Fruit fly (Drosophila melanogaster) whole organism, embryonic: ENCODE results near the gene CG3726.

Source experiments
- CG10959 ChIP-seq: fragments of 200-800 bp; sonication (Bioruptor generic); IDR thresholded peaks from 2 replicates; pipeline ENCODE4 v1.3.6; 2022; ENCODE audit warnings: missing biosample characterization, missing genetic modification characterization
- CG10979 ChIP-seq: fragments of 200-800 bp; sonication (Bioruptor generic); optimal IDR thresholded peaks from 2 replicates; lab custom pipeline; 2018; ENCODE audit warnings: missing biosample characterization, mild to moderate bottlenecking, missing genetic modification characterization, moderate library complexity
- CG11695 ChIP-seq: fragments of 200-800 bp; sonication (Bioruptor generic); IDR thresholded peaks from 3 replicates; pipeline ENCODE4 v1.3.6; 2022; ENCODE audit warnings: missing biosample characterization, missing genetic modification characterization
- CG14050 ChIP-seq: fragments of 200-800 bp; sonication (Bioruptor generic); IDR thresholded peaks from 3 replicates; pipeline ENCODE4 v1.3.6; 2022; ENCODE audit warnings: missing biosample characterization, missing genetic modification characterization
- CG14667 ChIP-seq: fragments of 200-800 bp; sonication (Bioruptor generic); IDR thresholded peaks from 2 replicates; pipeline ENCODE4 v1.3.6; 2022; ENCODE audit warnings: missing biosample characterization, missing genetic modification characterization
- CG14710 ChIP-seq: fragments of 200-800 bp; sonication (Bioruptor generic); optimal IDR thresholded peaks from 3 replicates; lab custom pipeline; 2019; ENCODE audit warnings: missing biosample characterization, mild to moderate bottlenecking, missing genetic modification characterization, moderate library complexity
- CG14965 ChIP-seq: fragments of 200-800 bp; sonication (Bioruptor generic); optimal IDR thresholded peaks from 2 replicates; lab custom pipeline; 2016; ENCODE audit warnings: missing biosample characterization, missing genetic modification characterization, borderline replicate concordance
- CG15601 ChIP-seq: fragments of 200-800 bp; sonication (Bioruptor generic); optimal IDR thresholded peaks from 3 replicates; lab custom pipeline; 2019; ENCODE audit warnings: missing biosample characterization, mild to moderate bottlenecking, missing genetic modification characterization, moderate library complexity
- CG16863 ChIP-seq: fragments of 200-800 bp; sonication (Bioruptor generic); optimal IDR thresholded peaks from 3 replicates; lab custom pipeline; 2016; ENCODE audit warnings: missing biosample characterization, missing genetic modification characterization
- CG2129 ChIP-seq: fragments of 200-800 bp; sonication (Bioruptor generic); IDR thresholded peaks from 2 replicates; pipeline ENCODE4 v1.3.6; 2022; ENCODE audit warnings: missing biosample characterization, missing genetic modification characterization; ENCODE audit not compliant: partially characterized antibody
- CG2889 ChIP-seq: fragments of 200-800 bp; sonication (Bioruptor generic); IDR thresholded peaks from 3 replicates; pipeline ENCODE4 v1.3.6; 2022; ENCODE audit warnings: missing biosample characterization, missing genetic modification characterization
- CG31224 ChIP-seq: fragments of 200-800 bp; sonication (Bioruptor generic); IDR thresholded peaks from 2 replicates; pipeline ENCODE4 v1.3.6; 2022; ENCODE audit warnings: missing biosample characterization, missing genetic modification characterization
- CG31365 ChIP-seq: fragments of 200-800 bp; sonication (Bioruptor generic); optimal IDR thresholded peaks from 2 replicates; lab custom pipeline; 2018; ENCODE audit warnings: missing biosample characterization, mild to moderate bottlenecking, missing genetic modification characterization
- CG34376 ChIP-seq: fragments of 200-800 bp; sonication (Bioruptor generic); optimal IDR thresholded peaks from 2 replicates; lab custom pipeline; 2018; ENCODE audit warnings: missing biosample characterization, mild to moderate bottlenecking, missing genetic modification characterization
- CG3995 ChIP-seq: fragments of 200-800 bp; sonication (Bioruptor generic); optimal IDR thresholded peaks from 3 replicates; lab custom pipeline; 2016; ENCODE audit warnings: missing biosample characterization, missing genetic modification characterization
- CG4730 ChIP-seq: fragments of 200-800 bp; sonication (Bioruptor generic); IDR thresholded peaks from 2 replicates; pipeline ENCODE4 v1.3.6; 2022; ENCODE audit warnings: missing biosample characterization, missing genetic modification characterization
- CG7839 ChIP-seq: fragments of 200-800 bp; sonication (Bioruptor generic); optimal IDR thresholded peaks from 3 replicates; lab custom pipeline; 2018; ENCODE audit warnings: missing biosample characterization, mild to moderate bottlenecking, missing genetic modification characterization, moderate library complexity
- CHES-1-like ChIP-seq: fragments of 200-800 bp; sonication (Bioruptor generic); optimal IDR thresholded peaks from 2 replicates; lab custom pipeline; 2016; ENCODE audit warnings: missing biosample characterization, missing genetic modification characterization
- Deaf1 ChIP-seq: fragments of 200-800 bp; optimal IDR thresholded peaks from 3 replicates; lab custom pipeline; 2019; ENCODE audit warnings: missing biosample characterization, mild to moderate bottlenecking, missing genetic modification characterization, moderate library complexity
- Dll ChIP-seq: fragments of 200-800 bp; sonication (Bioruptor generic); IDR thresholded peaks from 4 replicates; pipeline ENCODE4 v1.3.6; 2022; ENCODE audit warnings: missing biosample characterization, missing genetic modification characterization; ENCODE audit not compliant: partially characterized antibody
- Gsc ChIP-seq: fragments of 200-800 bp; sonication (Bioruptor generic); IDR thresholded peaks from 2 replicates; pipeline ENCODE4 v1.3.6; 2022; ENCODE audit warnings: missing biosample characterization, missing genetic modification characterization
- HLH3B ChIP-seq: fragments of 200-800 bp; sonication (Bioruptor generic); IDR thresholded peaks from 2 replicates; pipeline ENCODE4 v1.3.6; 2022; ENCODE audit warnings: missing biosample characterization, missing genetic modification characterization
- HLH54F ChIP-seq: fragments of 200-800 bp; sonication (Bioruptor generic); optimal IDR thresholded peaks from 3 replicates; lab custom pipeline; 2016; ENCODE audit warnings: missing biosample characterization, missing genetic modification characterization
- Hand ChIP-seq: fragments of 200-800 bp; sonication (Bioruptor generic); optimal IDR thresholded peaks from 2 replicates; lab custom pipeline; 2017; ENCODE audit warnings: mild to moderate bottlenecking, missing biosample characterization, missing genetic modification reagents, missing genetic modification characterization
- Hmr ChIP-seq: fragments of 200-800 bp; sonication (Bioruptor generic); optimal IDR thresholded peaks from 3 replicates; lab custom pipeline; 2017; ENCODE audit warnings: mild to moderate bottlenecking, missing biosample characterization, missing genetic modification reagents, missing genetic modification characterization
- Mad ChIP-seq: fragments of 200-800 bp; sonication (Bioruptor generic); optimal IDR thresholded peaks from 2 replicates; lab custom pipeline; 2016; ENCODE audit warnings: missing biosample characterization, missing genetic modification characterization
- Mes4 ChIP-seq: fragments of 200-800 bp; sonication (Bioruptor generic); optimal IDR thresholded peaks from 2 replicates; lab custom pipeline; 2016; ENCODE audit warnings: missing biosample characterization, missing genetic modification characterization
- Nf-YA ChIP-seq: fragments of 200-800 bp; sonication (Bioruptor generic); IDR thresholded peaks from 2 replicates; pipeline ENCODE4 v1.3.6; 2022; ENCODE audit warnings: missing biosample characterization, missing genetic modification characterization
- Scr ChIP-seq: fragments of 200-800 bp; sonication (Bioruptor generic); IDR thresholded peaks from 2 replicates; pipeline ENCODE4 v1.3.6; 2022; ENCODE audit warnings: missing biosample characterization, missing genetic modification characterization; ENCODE audit not compliant: partially characterized antibody
- Spps ChIP-seq: fragments of 200-800 bp; sonication (Bioruptor generic); optimal IDR thresholded peaks from 2 replicates; lab custom pipeline; 2018; ENCODE audit warnings: missing biosample characterization, mild to moderate bottlenecking, missing genetic modification characterization
- bab2 ChIP-seq: fragments of 200-800 bp; sonication (Bioruptor generic); optimal IDR thresholded peaks from 2 replicates; lab custom pipeline; 2016; ENCODE audit warnings: missing biosample characterization, missing genetic modification characterization
- bowl ChIP-seq: fragments of 200-800 bp; sonication (Bioruptor generic); IDR thresholded peaks from 2 replicates; pipeline ENCODE4 v1.3.6; 2022; ENCODE audit warnings: missing biosample characterization, missing genetic modification characterization
- chn ChIP-seq: fragments of 200-800 bp; sonication (Bioruptor generic); optimal IDR thresholded peaks from 2 replicates; lab custom pipeline; 2016; ENCODE audit warnings: missing biosample characterization, missing genetic modification characterization
- dimm ChIP-seq: fragments of 200-800 bp; sonication (Bioruptor generic); IDR thresholded peaks from 2 replicates; pipeline ENCODE4 v1.3.6; 2022; ENCODE audit warnings: missing biosample characterization, missing genetic modification characterization
- dysf ChIP-seq: fragments of 200-800 bp; sonication (Bioruptor generic); IDR thresholded peaks from 3 replicates; pipeline ENCODE4 v1.3.6; 2022; ENCODE audit warnings: missing biosample characterization, missing genetic modification characterization
- eyg ChIP-seq: fragments of 200-800 bp; sonication (Bioruptor generic); optimal IDR thresholded peaks from 3 replicates; lab custom pipeline; 2016; ENCODE audit warnings: missing biosample characterization, missing genetic modification characterization
- ftz-f1 ChIP-seq: fragments of 200-800 bp; sonication (Bioruptor generic); optimal IDR thresholded peaks from 2 replicates; lab custom pipeline; 2016; ENCODE audit warnings: missing biosample characterization, missing genetic modification characterization
- gfzf ChIP-seq: fragments of 200-800 bp; sonication (Bioruptor generic); optimal IDR thresholded peaks from 2 replicates; lab custom pipeline; 2016; ENCODE audit warnings: missing biosample characterization, mild to moderate bottlenecking, missing genetic modification characterization, moderate library complexity
- h ChIP-seq: fragments of >200 bp; optimal IDR thresholded peaks from 2 replicates; lab custom pipeline; 2017
- ham ChIP-seq: fragments of 200-800 bp; sonication (Bioruptor generic); IDR thresholded peaks from 2 replicates; pipeline ENCODE4 v1.3.6; 2022; ENCODE audit warnings: missing biosample characterization, missing genetic modification characterization
- hb ChIP-seq: fragments of 200-800 bp; sonication (Bioruptor generic); IDR thresholded peaks from 3 replicates; pipeline ENCODE4 v1.3.6; 2022; ENCODE audit warnings: missing biosample characterization, missing genetic modification characterization; ENCODE audit not compliant: partially characterized antibody
- her ChIP-seq: fragments of 200-800 bp; sonication (Bioruptor generic); optimal IDR thresholded peaks from 2 replicates; lab custom pipeline; 2016; ENCODE audit warnings: missing biosample characterization, missing genetic modification characterization
- jing ChIP-seq: fragments of 200-800 bp; sonication (Bioruptor generic); optimal IDR thresholded peaks from 2 replicates; lab custom pipeline; 2018; ENCODE audit warnings: missing biosample characterization, mild to moderate bottlenecking, missing genetic modification characterization
- luna ChIP-seq: fragments of 200-800 bp; sonication (Bioruptor generic); optimal IDR thresholded peaks from 2 replicates; lab custom pipeline; 2016; ENCODE audit warnings: missing biosample characterization, missing genetic modification characterization
- nerfin-1 ChIP-seq: fragments of 200-800 bp; sonication (Bioruptor generic); optimal IDR thresholded peaks from 3 replicates; lab custom pipeline; 2019; ENCODE audit warnings: missing biosample characterization, mild to moderate bottlenecking, missing genetic modification characterization, moderate library complexity
- pb ChIP-seq: fragments of 200-800 bp; sonication (Bioruptor generic); optimal IDR thresholded peaks from 3 replicates; lab custom pipeline; 2016; ENCODE audit warnings: missing biosample characterization, missing genetic modification characterization
- pita ChIP-seq: fragments of 200-800 bp; sonication (Bioruptor generic); optimal IDR thresholded peaks from 2 replicates; lab custom pipeline; 2017; ENCODE audit warnings: missing biosample characterization, mild to moderate bottlenecking, missing genetic modification characterization
- slbo ChIP-seq: fragments of 200-800 bp; sonication (Bioruptor generic); IDR thresholded peaks from 2 replicates; pipeline ENCODE4 v1.3.6; 2022; ENCODE audit warnings: missing biosample characterization, missing genetic modification characterization
- sr ChIP-seq: fragments of 200-800 bp; sonication (Bioruptor generic); IDR thresholded peaks from 3 replicates; pipeline ENCODE4 v1.3.6; 2022; ENCODE audit warnings: missing biosample characterization, missing genetic modification characterization
- stc ChIP-seq: fragments of 200-800 bp; sonication (Bioruptor generic); IDR thresholded peaks from 2 replicates; pipeline ENCODE4 v1.3.6; 2022; ENCODE audit warnings: missing biosample characterization, missing genetic modification characterization
- tgo ChIP-seq: fragments of 200-800 bp; sonication (Bioruptor generic); IDR thresholded peaks from 3 replicates; pipeline ENCODE4 v1.3.6; 2022; ENCODE audit warnings: missing biosample characterization, missing genetic modification characterization
- trem ChIP-seq: fragments of 200-800 bp; optimal IDR thresholded peaks from 3 replicates; lab custom pipeline; 2019; ENCODE audit warnings: missing biosample characterization, mild to moderate bottlenecking, missing genetic modification characterization, moderate library complexity

The CG3726 gene

DNA sequence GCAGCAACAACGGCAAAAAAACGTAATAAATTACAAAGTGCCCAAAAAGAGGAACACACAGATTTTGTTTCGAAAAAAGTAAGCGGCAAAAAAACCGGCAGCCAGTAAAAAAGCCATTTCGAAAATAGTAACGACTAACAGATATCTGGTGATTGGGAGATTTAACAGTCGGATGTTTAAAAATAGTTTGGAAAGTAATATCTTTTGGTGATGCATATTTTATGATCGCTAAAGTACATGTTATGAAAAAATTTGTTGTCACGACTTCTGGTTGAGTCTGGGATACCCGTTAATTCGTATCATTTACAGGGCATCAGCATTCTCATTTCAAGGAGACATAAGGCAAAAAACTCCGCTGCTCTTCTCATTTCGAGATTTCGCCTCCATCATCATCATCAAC is 6.2 kb downstream of the CG3726 start (continued):
- TF ChIP-seq jing (GFP tag; lab: Kevin White, UChicago) (no peak), chn (GFP tag; lab: Kevin White, UChicago) (no peak), CG2129 (GFP tag; lab: Robert Waterston, UW) (no peak), CG7839 (peak; percentile 48), CG14710 (tag; lab: Kevin White, UChicago) (no peak), Deaf1 (no peak), CG2889 (GFP tag; lab: Robert Waterston, UW) (no peak), eyg (no peak), hb (GFP tag; lab: Robert Waterston, UW) (peak; percentile 44; the same call in 1 of the 3 replicates), CHES-1-like (GFP tag; lab: Kevin White, UChicago) (no peak), CG14667 (GFP tag; lab: Robert Waterston, UW) (no peak), bowl (GFP tag; lab: Robert Waterston, UW) (no peak), CG31365 (tag; lab: Kevin White, UChicago) (no peak), HLH54F (GFP tag; lab: Kevin White, UChicago) (no peak), CG14965 (GFP tag; lab: Kevin White, UChicago) (no peak), CG15601 (no peak), pita (GFP tag; lab: Kevin White, UChicago) (no peak), h (lab: Kevin White, UChicago) (no peak), sr (GFP tag; lab: Robert Waterston, UW) (no peak), ham (GFP tag; lab: Robert Waterston, UW) (no peak), Hmr (GFP tag; lab: Kevin White, UChicago) (peak; percentile 17), CG4730 (GFP tag; lab: Robert Waterston, UW) (no peak), Mad (GFP tag; lab: Kevin White, UChicago) (no peak), HLH3B (GFP tag; lab: Robert Waterston, UW) (peak; percentile 42; the same call in 1 of the 2 replicates), Gsc (GFP tag; lab: Robert Waterston, UW) (no peak), Hand (GFP tag; lab: Kevin White, UChicago) (no peak), Spps (tag; lab: Kevin White, UChicago) (no peak), CG31224 (GFP tag; lab: Robert Waterston, UW) (no peak), CG11695 (GFP tag; lab: Robert Waterston, UW) (0 out of 3 replicates have a peak, but pooled peaks have one; percentile 15), luna (GFP tag; lab: Kevin White, UChicago) (no peak), pb (GFP tag; lab: Kevin White, UChicago) (no peak), gfzf (no peak), CG14050 (GFP tag; lab: Robert Waterston, UW) (no peak; the same call in 2 of the 3 replicates), nerfin-1 (tag; lab: Kevin White, UChicago) (no peak), Dll (no peak), Mes4 (no peak), tgo (GFP tag; lab: Robert Waterston, UW) (peak; percentile 38; the same call in 2 of the 3 replicates), stc (GFP tag; lab: Robert Waterston, UW) (no peak), dimm (GFP tag; lab: Robert Waterston, UW) (no peak), CG34376 (GFP tag; lab: Kevin White, UChicago) (no peak), Nf-YA (GFP tag; lab: Robert Waterston, UW) (no peak), ftz-f1 (no peak), CG16863 (no peak), trem (tag; lab: Kevin White, UChicago) (no peak), bab2 (GFP tag; lab: Kevin White, UChicago) (no peak), slbo (GFP tag; lab: Robert Waterston, UW) (peak; percentile 55), dysf (GFP tag; lab: Robert Waterston, UW) (0 out of 3 replicates have a peak, but pooled peaks have one; percentile 10), Scr (peak; percentile 27; the same call in 1 of the 2 replicates), her (GFP tag; lab: Kevin White, UChicago) (no peak), CG3995 (no peak), CG10979 (tag; lab: Kevin White, UChicago) (peak; percentile 10), CG10959 (GFP tag; lab: Robert Waterston, UW) (0 out of 2 replicates have a peak, but pooled peaks have one; percentile 10)
